Worm (Caenorhabditis elegans): ENCODE measurements around the gene F11F1.1.
"Not testable (repeated sequence)": the region's sequence is repeated elsewhere in the genome, so short reads cannot be mapped to it uniquely, and the experiment has no call there.

The F11F1.1 gene

DNA sequence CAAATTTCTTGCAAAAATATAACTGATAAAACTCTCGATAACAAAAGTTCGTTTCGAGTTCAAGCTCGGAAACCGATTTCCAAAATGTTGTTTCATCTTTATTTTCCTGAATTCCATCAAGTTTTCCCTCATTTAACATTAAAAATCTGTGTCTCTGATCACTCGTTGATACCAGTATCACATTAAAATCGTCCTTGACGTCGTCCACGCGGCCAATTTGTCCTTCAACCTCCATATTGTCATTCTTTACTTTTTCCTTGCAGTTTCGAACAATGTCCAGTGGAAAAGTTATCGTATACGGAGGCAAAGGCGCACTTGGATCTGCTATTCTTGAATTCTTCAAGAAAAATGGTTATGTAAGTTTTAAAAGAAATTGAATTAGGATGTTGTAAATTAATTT is 1.7 kb upstream of the F11F1.1 start, which contains the start of gene qdpr-1:
Gene qdpr-1, plus strand, starts transcription at position 264 of the 400 bp plus-strand sequence.
- TF ChIP-seq ztf-29 (GFP tag; IDR thresholded peaks at IDR 0.05) (no peak), tab-1 (GFP tag; IDR thresholded peaks at IDR 0.05) (no peak), ztf-23 (GFP tag; IDR thresholded peaks at IDR 0.05) (no peak), flt-1 (GFP tag; IDR thresholded peaks at IDR 0.05) (no peak), cog-1 (tag; optimal IDR thresholded peaks at IDR 0.05) (no peak), med-1 (GFP tag; optimal IDR thresholded peaks at IDR 0.05; ENCODE audit: insufficient read depth) (no peak), ref-1 (GFP tag; conservative IDR thresholded peaks at IDR 0.05) (no peak), T22C8.4 (GFP tag; IDR thresholded peaks at IDR 0.05) (no peak), klf-2 (GFP tag; conservative IDR thresholded peaks at IDR 0.05) (no peak)

DNA sequence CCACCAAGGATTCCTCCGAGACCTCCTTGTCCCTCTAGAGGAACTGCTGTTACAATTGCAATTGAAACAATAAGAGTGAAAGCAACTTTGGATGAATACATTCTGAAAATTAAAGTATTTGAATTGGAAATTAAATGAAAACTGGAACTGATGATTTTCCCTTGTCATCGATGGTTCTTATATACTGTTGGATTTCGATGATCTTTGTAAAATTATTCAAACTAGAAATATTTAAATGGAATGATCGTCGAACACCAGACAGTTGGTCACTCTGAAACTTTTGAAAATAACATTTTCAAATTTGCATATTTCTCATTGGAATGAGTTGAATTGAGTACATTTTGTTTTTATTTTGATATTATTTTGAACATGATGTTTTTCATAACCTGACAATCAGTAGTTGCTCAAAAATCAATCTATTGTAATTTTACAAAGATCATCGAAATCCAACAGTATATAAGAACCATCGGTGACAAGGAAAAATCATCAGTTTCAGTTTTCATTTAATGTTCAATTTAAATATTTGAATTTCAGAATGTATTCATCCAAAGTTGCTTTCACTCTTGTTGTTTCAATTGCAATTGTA is 6.4 kb downstream of the F11F1.1 start, which contains the start of the genes srlf-9 and srlf-10:
Gene srlf-9, minus strand, starts transcription at position 101 of the 586 bp plus-strand sequence.
Gene srlf-10, plus strand, starts transcription at position 536 of the 586 bp plus-strand sequence.
- not testable (repeated sequence) for TF ChIP-seq med-1 (GFP tag; optimal IDR thresholded peaks at IDR 0.05; ENCODE audit: insufficient read depth); flt-1 (GFP tag; IDR thresholded peaks at IDR 0.05); tab-1 (GFP tag; IDR thresholded peaks at IDR 0.05)

DNA sequence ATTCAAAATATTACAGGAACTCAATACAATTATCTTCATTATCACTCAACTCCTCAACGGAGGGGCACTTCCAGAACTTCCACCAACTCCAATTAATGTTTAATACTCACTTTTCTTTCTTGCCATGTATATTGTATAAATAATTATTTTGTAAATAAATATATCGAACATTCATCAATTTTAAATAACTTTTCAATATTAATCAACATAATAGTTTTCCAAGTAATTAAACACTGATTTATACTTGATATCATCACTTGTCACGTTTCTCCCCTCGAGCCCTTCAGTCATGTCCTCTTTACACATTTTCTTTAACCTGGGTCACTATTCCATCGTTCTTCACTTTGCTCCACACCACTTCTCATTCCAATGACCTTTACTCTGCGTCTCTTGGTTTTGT is 7.6 kb downstream of the F11F1.1 start, which contains the start of gene mig-18:
Gene mig-18, plus strand, starts transcription at position 301 of the 400 bp plus-strand sequence.
- TF ChIP-seq ztf-23 (GFP tag; IDR thresholded peaks at IDR 0.05) (no peak), ztf-29 (GFP tag; IDR thresholded peaks at IDR 0.05) (no peak), cog-1 (tag; optimal IDR thresholded peaks at IDR 0.05) (no peak), flt-1 (GFP tag; IDR thresholded peaks at IDR 0.05) (no peak), med-1 (GFP tag; optimal IDR thresholded peaks at IDR 0.05; ENCODE audit: insufficient read depth) (no peak), ref-1 (GFP tag; conservative IDR thresholded peaks at IDR 0.05) (no peak), klf-2 (GFP tag; conservative IDR thresholded peaks at IDR 0.05) (no peak)

DNA sequence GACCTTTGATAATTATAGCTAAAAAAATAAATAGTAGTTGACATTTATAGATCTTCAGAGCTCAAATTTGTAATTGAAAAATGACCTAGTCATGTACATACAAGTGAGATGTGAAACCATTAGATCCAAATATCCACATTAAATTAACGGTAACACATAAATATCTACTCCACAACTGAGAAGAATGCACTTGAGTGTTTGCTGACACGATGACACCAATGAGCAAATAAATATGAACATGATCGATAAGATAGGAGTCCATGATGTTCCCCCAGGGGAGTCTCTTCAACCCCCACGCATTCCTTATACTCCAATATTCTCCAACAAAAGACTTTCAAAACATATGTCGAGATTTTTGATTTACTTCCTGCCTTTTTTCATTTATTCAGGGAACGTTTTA is 9.1 kb downstream of the F11F1.1 start, which contains the start of gene ttr-52:
Gene ttr-52, plus strand, starts transcription at position 301 of the 400 bp plus-strand sequence.
- no peak for TF ChIP-seq ztf-23 (GFP tag; IDR thresholded peaks at IDR 0.05)
- TF ChIP-seq T22C8.4 (GFP tag; IDR thresholded peaks at IDR 0.05) = no peak
- TF ChIP-seq klf-2 (GFP tag; conservative IDR thresholded peaks at IDR 0.05) = no peak
- TF ChIP-seq ztf-29 (GFP tag; IDR thresholded peaks at IDR 0.05) = no peak
- TF ChIP-seq cog-1 (tag; optimal IDR thresholded peaks at IDR 0.05) = no peak
- TF ChIP-seq med-1 (GFP tag; optimal IDR thresholded peaks at IDR 0.05; ENCODE audit: insufficient read depth) = no peak
- TF ChIP-seq tab-1 (GFP tag; IDR thresholded peaks at IDR 0.05) = no peak
- no peak for TF ChIP-seq ref-1 (GFP tag; conservative IDR thresholded peaks at IDR 0.05)
- no peak for TF ChIP-seq flt-1 (GFP tag; IDR thresholded peaks at IDR 0.05)

DNA sequence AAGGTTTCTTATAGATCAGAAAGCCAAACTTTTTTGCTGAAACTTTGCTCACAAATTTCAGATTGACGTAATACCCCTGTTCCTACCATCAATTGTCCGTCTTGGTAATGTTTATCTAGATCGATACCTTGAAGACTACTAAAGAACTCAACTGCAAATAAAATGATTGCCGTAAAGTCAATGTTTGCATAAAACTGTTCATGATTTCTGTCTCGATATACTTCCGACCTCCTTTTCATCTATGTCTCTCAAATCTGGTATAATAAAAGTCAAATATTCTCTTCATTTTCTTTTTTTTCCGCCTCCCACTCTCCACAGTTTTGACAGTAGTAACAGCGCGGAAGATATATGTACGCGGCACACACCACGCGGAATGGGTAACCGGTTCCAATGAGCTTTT is 10.1 kb downstream of the F11F1.1 start, which contains the start of gene nas-1:
Gene nas-1, plus strand, starts transcription at position 301 of the 400 bp plus-strand sequence.
- TF ChIP-seq klf-2 (GFP tag; conservative IDR thresholded peaks at IDR 0.05) (no peak), flt-1 (GFP tag; IDR thresholded peaks at IDR 0.05) (no peak), ref-1 (GFP tag; conservative IDR thresholded peaks at IDR 0.05) (no peak)

DNA sequence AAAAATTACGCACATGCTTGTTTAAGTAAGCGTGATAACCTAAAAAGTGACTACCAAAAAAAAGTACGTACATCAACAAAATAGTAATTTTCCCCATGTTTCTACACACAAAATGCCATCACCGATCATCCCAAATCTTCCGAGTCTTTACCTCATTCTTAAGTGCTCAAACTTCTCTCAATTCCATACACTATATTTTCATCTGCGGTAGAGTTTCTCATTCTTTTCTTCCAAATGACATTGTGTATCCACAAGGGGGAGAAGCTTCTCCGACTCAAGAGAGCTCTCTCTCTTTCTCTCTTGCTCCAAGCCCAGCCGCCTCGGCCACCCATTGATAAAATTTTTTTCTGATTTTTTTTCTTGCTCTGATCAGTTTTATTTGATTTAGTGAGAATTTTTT is 14.1 kb downstream of the F11F1.1 start, which contains the start of gene myo-6:
Gene myo-6, plus strand, starts transcription at position 301 of the 400 bp plus-strand sequence.
- TF ChIP-seq flt-1 (GFP tag; IDR thresholded peaks at IDR 0.05) (no peak), T22C8.4 (GFP tag; IDR thresholded peaks at IDR 0.05) (no peak), cog-1 (tag; optimal IDR thresholded peaks at IDR 0.05) (no peak), ztf-23 (GFP tag; IDR thresholded peaks at IDR 0.05) (no peak), ref-1 (GFP tag; conservative IDR thresholded peaks at IDR 0.05) (no peak), ztf-29 (GFP tag; IDR thresholded peaks at IDR 0.05) (no peak), klf-2 (GFP tag; conservative IDR thresholded peaks at IDR 0.05) (no peak), med-1 (GFP tag; optimal IDR thresholded peaks at IDR 0.05; ENCODE audit: insufficient read depth) (no peak), tab-1 (GFP tag; IDR thresholded peaks at IDR 0.05) (no peak)

DNA sequence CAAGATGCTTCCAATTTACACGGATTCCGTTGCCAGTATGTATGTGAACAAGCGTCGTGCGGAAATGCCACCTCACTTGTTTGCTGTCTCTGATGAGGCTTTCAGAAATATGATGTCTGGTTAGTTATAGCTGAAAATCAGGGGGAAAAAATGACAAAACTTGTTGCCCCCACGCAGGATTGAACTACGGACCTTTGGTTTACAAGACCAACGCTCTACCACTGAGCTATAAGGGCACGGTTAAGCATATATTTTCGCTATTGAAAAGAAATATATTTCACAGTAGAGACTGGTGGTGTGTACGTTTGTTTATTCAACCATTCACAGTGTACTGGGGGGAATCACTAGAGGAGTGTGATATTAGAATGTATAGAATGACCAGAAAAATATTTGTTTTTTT is 15.8 kb downstream of the F11F1.1 start:
- TF ChIP-seq ztf-23 (GFP tag; IDR thresholded peaks at IDR 0.05) (no peak), klf-2 (GFP tag; conservative IDR thresholded peaks at IDR 0.05) (no peak), cog-1 (tag; optimal IDR thresholded peaks at IDR 0.05) (no peak), med-1 (GFP tag; optimal IDR thresholded peaks at IDR 0.05; ENCODE audit: insufficient read depth) (no peak), ref-1 (GFP tag; conservative IDR thresholded peaks at IDR 0.05) (no peak), flt-1 (GFP tag; IDR thresholded peaks at IDR 0.05) (no peak), tab-1 (GFP tag; IDR thresholded peaks at IDR 0.05) (no peak), T22C8.4 (GFP tag; IDR thresholded peaks at IDR 0.05) (no peak), ztf-29 (GFP tag; IDR thresholded peaks at IDR 0.05) (no peak)

DNA sequence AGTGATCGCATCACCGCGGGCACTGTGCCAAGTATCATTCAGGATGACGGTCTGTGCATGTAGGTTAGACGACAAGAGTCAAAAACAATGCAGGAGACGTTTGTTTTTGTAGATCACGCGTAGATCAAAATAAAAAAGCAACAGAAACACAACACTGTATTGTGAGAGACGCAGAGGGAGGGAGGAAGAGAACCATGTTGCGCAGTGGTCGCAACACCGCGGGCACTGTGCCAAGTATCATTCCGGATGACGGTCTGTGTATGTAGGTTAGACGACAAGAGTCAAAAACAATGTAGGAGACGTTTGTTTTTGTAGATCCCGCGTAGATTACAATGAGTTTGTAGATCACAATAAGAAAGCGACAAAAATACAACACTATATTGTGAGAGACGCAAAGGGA is 23.6 kb downstream of the F11F1.1 start:
- TF ChIP-seq ref-1 (GFP tag; conservative IDR thresholded peaks at IDR 0.05) (no peak), flt-1 (GFP tag; IDR thresholded peaks at IDR 0.05) (no peak), ztf-29 (GFP tag; IDR thresholded peaks at IDR 0.05) (no peak), med-1 (GFP tag; optimal IDR thresholded peaks at IDR 0.05; ENCODE audit: insufficient read depth) (no peak), T22C8.4 (GFP tag; IDR thresholded peaks at IDR 0.05) (no peak), ztf-23 (GFP tag; IDR thresholded peaks at IDR 0.05) (no peak), cog-1 (tag; optimal IDR thresholded peaks at IDR 0.05) (no peak), tab-1 (GFP tag; IDR thresholded peaks at IDR 0.05) (no peak), klf-2 (GFP tag; conservative IDR thresholded peaks at IDR 0.05) (no peak)

DNA sequence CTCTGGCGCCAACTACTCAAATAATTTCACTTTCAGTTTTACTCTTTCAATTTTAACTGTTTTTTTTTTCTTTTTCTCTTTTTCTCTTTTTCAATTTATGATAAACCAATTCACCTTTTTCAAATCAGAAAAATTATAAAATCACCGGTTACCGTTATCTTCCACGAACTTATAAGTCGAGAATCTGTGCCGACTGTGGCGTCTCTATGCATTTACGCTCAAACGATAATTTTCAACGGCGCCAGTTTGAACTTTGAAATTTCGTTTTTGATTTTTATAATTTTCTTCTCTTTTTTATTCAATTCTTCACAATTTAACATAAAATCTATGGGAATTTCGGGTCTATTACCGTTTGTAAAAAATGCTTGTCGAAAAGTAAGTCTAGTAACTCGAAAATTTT is 28.1 kb downstream of the F11F1.1 start, which contains the start of gene exo-1:
Gene exo-1, plus strand, starts transcription at position 101 of the 400 bp plus-strand sequence.
- TF ChIP-seq cog-1 (tag; optimal IDR thresholded peaks at IDR 0.05) (no peak), med-1 (GFP tag; optimal IDR thresholded peaks at IDR 0.05; ENCODE audit: insufficient read depth) (no peak), ref-1 (GFP tag; conservative IDR thresholded peaks at IDR 0.05) (no peak), klf-2 (GFP tag; conservative IDR thresholded peaks at IDR 0.05) (no peak)

DNA sequence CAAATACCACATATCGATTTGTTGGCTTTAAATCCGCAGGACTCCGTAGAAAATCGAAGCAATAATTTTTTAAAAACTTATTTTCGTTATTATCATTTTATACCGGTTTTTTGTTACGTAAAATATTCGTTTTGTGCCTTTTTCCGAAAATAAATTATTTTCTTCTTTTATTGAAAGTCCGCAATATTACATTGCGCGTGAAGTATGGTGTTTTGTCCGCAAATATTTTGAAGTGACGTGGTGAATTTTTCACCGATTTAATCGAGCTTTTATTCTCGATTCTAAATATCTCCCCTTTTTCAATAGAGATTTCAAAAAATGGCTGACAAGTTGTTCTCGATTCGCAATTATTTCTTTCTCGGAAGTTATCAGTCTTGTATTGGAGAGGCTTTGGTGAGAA is 30.7 kb downstream of the F11F1.1 start, which contains the start of gene cope-1:
Gene cope-1, plus strand, starts transcription at position 229 of the 400 bp plus-strand sequence.
- TF ChIP-seq tab-1 (GFP tag; IDR thresholded peaks at IDR 0.05) (no peak), flt-1 (GFP tag; IDR thresholded peaks at IDR 0.05) (no peak), ztf-23 (GFP tag; IDR thresholded peaks at IDR 0.05) (no peak), med-1 (GFP tag; optimal IDR thresholded peaks at IDR 0.05; ENCODE audit: insufficient read depth) (no peak), ztf-29 (GFP tag; IDR thresholded peaks at IDR 0.05) (no peak), klf-2 (GFP tag; conservative IDR thresholded peaks at IDR 0.05) (no peak), ref-1 (GFP tag; conservative IDR thresholded peaks at IDR 0.05) (no peak), cog-1 (tag; optimal IDR thresholded peaks at IDR 0.05) (no peak)
